Fruit fly (Drosophila melanogaster) whole organism, embryonic: ENCODE data around the gene zetaCOP.

Experiments used
- CG6854 ChIP-seq: fragments of 200-800 bp; sonication (Bioruptor generic); optimal IDR thresholded peaks from 3 replicates; lab custom pipeline; 2017; ENCODE audit warnings: missing biosample characterization, mild to moderate bottlenecking, missing genetic modification characterization
- ERR ChIP-seq: fragments of 200-800 bp; sonication (Bioruptor generic); optimal IDR thresholded peaks from 2 replicates; lab custom pipeline; 2016; ENCODE audit warnings: missing biosample characterization, missing genetic modification characterization
- Nf-YA ChIP-seq: fragments of 200-800 bp; sonication (Bioruptor generic); IDR thresholded peaks from 2 replicates; pipeline ENCODE4 v1.3.6; 2022; ENCODE audit warnings: missing biosample characterization, missing genetic modification characterization
- stc ChIP-seq: fragments of 200-800 bp; sonication (Bioruptor generic); IDR thresholded peaks from 2 replicates; pipeline ENCODE4 v1.3.6; 2022; ENCODE audit warnings: missing biosample characterization, missing genetic modification characterization
- tna ChIP-seq: fragments of 200-800 bp; sonication (Bioruptor generic); IDR thresholded peaks from 2 replicates; pipeline ENCODE4 v1.3.6; 2022; ENCODE audit warnings: missing biosample characterization, missing genetic modification characterization; ENCODE audit not compliant: partially characterized antibody

dm6 chr3L:16711430-16712228 lies 38.3 kb upstream of the zetaCOP start, which contains the start of the genes CG43954, Lasp and Dab:
- TF ChIP-seq ERR (no peak), CG6854 (GFP tag; lab: Kevin White, UChicago) (peak; percentile 59), tna (GFP tag; lab: Robert Waterston, UW) (peak; percentile 8; the same call in 1 of the 2 replicates), Nf-YA (GFP tag; lab: Robert Waterston, UW) (no peak), stc (GFP tag; lab: Robert Waterston, UW) (peak; percentile 60)
